Fruit fly (Drosophila melanogaster): ENCODE measurements around the gene Arfrp1.
A peak's percentile ranks its signal among the peaks of the same experiment; 100 is the strongest.

Arfrp1 gene

dm6 chrX:9060078-9060477, 46.8 kb upstream of the Arfrp1 start (continued):
- peak; percentile 9 for TF ChIP-seq CG18764 (GFP tag; optimal IDR thresholded peaks at IDR 0.05)
- TF ChIP-seq BtbVII (GFP tag; optimal IDR thresholded peaks at IDR 0.05): peak; percentile 44
- TF ChIP-seq sob (GFP tag; IDR thresholded peaks at IDR 0.05): peak; percentile 69
- TF ChIP-seq CG33557 (GFP tag; optimal IDR thresholded peaks at IDR 0.05): no peak
- peak; percentile 84 for TF ChIP-seq CG12391 (tag; optimal IDR thresholded peaks at IDR 0.05)
- peak; percentile 26 for TF ChIP-seq wek (GFP tag; optimal IDR thresholded peaks at IDR 0.05)
- TF ChIP-seq gfzf (GFP tag; optimal IDR thresholded peaks at IDR 0.05): no peak
- peak; percentile 65 for TF ChIP-seq CG1024 (GFP tag; IDR thresholded peaks at IDR 0.05)
- 0 out of 3 replicates have a peak, but pooled peaks have one; percentile 41 for TF ChIP-seq CG7357 (GFP tag; IDR thresholded peaks at IDR 0.05)
- TF ChIP-seq CG3281 (GFP tag; optimal IDR thresholded peaks at IDR 0.05): no peak
- TF ChIP-seq Atf6 (GFP tag; IDR thresholded peaks at IDR 0.05): peak; percentile 70; the same call in 1 of the 2 replicates
- peak; percentile 59 for TF ChIP-seq CG2875 (GFP tag; optimal IDR thresholded peaks at IDR 0.05)
- peak; percentile 68 for TF ChIP-seq CG1529 (GFP tag; optimal IDR thresholded peaks at IDR 0.05)
- peak; percentile 89 for TF ChIP-seq Med (GFP tag)
- peak; percentile 75 for TF ChIP-seq fd3F (GFP tag; optimal IDR thresholded peaks at IDR 0.05)
- TF ChIP-seq CG10267 (tag; optimal IDR thresholded peaks at IDR 0.05): peak; percentile 66
- peak; percentile 89 for TF ChIP-seq unpg (GFP tag; optimal IDR thresholded peaks at IDR 0.05)
- peak; percentile 57; the same call in 2 of the 3 replicates for TF ChIP-seq H15 (GFP tag; IDR thresholded peaks at IDR 0.05)
- peak; percentile 73; the same call in 2 of the 3 replicates for TF ChIP-seq CG2889 (GFP tag; IDR thresholded peaks at IDR 0.05)
- TF ChIP-seq CG34224 (GFP tag; IDR thresholded peaks at IDR 0.05; ENCODE audit: partially characterized antibody): no peak
- no peak for TF ChIP-seq inv (GFP tag; IDR thresholded peaks at IDR 0.05; ENCODE audit: partially characterized antibody)
- TF ChIP-seq Blimp-1 (GFP tag; optimal IDR thresholded peaks at IDR 0.05): peak; percentile 80
- peak; percentile 60; the same call in 1 of the 2 replicates for TF ChIP-seq Xrp1 (GFP tag; IDR thresholded peaks at IDR 0.05)
- peak; percentile 77 for TF ChIP-seq CG32767 (GFP tag; IDR thresholded peaks at IDR 0.05)
- TF ChIP-seq CG10959 (GFP tag; IDR thresholded peaks at IDR 0.05): peak; percentile 50; the same call in 1 of the 2 replicates
- TF ChIP-seq repo (GFP tag; optimal IDR thresholded peaks at IDR 0.05): peak; percentile 24
- TF ChIP-seq crc (GFP tag; optimal IDR thresholded peaks at IDR 0.05): no peak
- TF ChIP-seq NC2α (GFP tag; optimal IDR thresholded peaks at IDR 0.05): peak; percentile 10
- no peak for TF ChIP-seq CG7987 (GFP tag; optimal IDR thresholded peaks at IDR 0.05)
- no peak for TF ChIP-seq hkb (optimal IDR thresholded peaks at IDR 0.05)
- TF ChIP-seq hkb (GFP tag; IDR thresholded peaks at IDR 0.05): peak; percentile 87
- peak; percentile 77 for TF ChIP-seq Fer3 (tag; optimal IDR thresholded peaks at IDR 0.05)
- peak; percentile 81 for TF ChIP-seq CG10366 (GFP tag; IDR thresholded peaks at IDR 0.05)
- TF ChIP-seq NfI (GFP tag; optimal IDR thresholded peaks at IDR 0.05): peak; percentile 64
- peak; percentile 69 for TF ChIP-seq odd (GFP tag; optimal IDR thresholded peaks at IDR 0.05)
- peak; percentile 52; the same call in 1 of the 2 replicates for TF ChIP-seq chm (GFP tag; IDR thresholded peaks at IDR 0.05)
- TF ChIP-seq cwo (GFP tag; optimal IDR thresholded peaks at IDR 0.05): peak; percentile 55
- TF ChIP-seq CG1792 (GFP tag; optimal IDR thresholded peaks at IDR 0.05): peak; percentile 11
- TF ChIP-seq CG13775 (GFP tag; optimal IDR thresholded peaks at IDR 0.05): no peak
- no peak for TF ChIP-seq CG9797 (GFP tag; optimal IDR thresholded peaks at IDR 0.05)
- peak; percentile 1 for TF ChIP-seq Antp (GFP tag; optimal IDR thresholded peaks at IDR 0.05)
- peak; percentile 51; the same call in 1 of the 2 replicates for TF ChIP-seq CG14014 (GFP tag; IDR thresholded peaks at IDR 0.05)
- TF ChIP-seq Dfd (GFP tag; optimal IDR thresholded peaks at IDR 0.05): no peak
- peak; percentile 66 for TF ChIP-seq slbo (GFP tag; IDR thresholded peaks at IDR 0.05)
- peak; percentile 56 for TF ChIP-seq CG18262 (tag; optimal IDR thresholded peaks at IDR 0.05)
- TF ChIP-seq lab (GFP tag; optimal IDR thresholded peaks at IDR 0.05): peak; percentile 84
- peak; percentile 25 for TF ChIP-seq CG30431 (GFP tag; optimal IDR thresholded peaks at IDR 0.05)
- TF ChIP-seq HHEX (GFP tag; optimal IDR thresholded peaks at IDR 0.05): peak; percentile 63
- TF ChIP-seq CG7271 (tag; optimal IDR thresholded peaks at IDR 0.05): no peak
- TF ChIP-seq CG17361 (GFP tag; IDR thresholded peaks at IDR 0.05): no peak; the same call in 2 of the 3 replicates

Data from whole organism, embryonic.